Worm (Caenorhabditis elegans) whole organism, midembryonic: ENCODE data around the gene srw-103.

Experiments used
- T22C8.4 ChIP-seq: fragments of 200-800 bp; sonication (Bioruptor generic); IDR thresholded peaks from 2 replicates; pipeline ENCODE4 v1.3.6; 2022; ENCODE audit warnings: missing genetic modification characterization, missing compliant biosample characterization
- klf-2 ChIP-seq: fragments of 200-800 bp; sonication (Bioruptor generic); conservative IDR thresholded peaks from 2 replicates; pipeline ENCODE4 v1.3.6; 2022; ENCODE audit warnings: missing genetic modification reagents, missing genetic modification characterization, missing compliant biosample characterization
- ref-1 ChIP-seq: fragments of 200-800 bp; sonication (Bioruptor generic); conservative IDR thresholded peaks from 2 replicates; pipeline ENCODE4 v1.3.6; 2022; ENCODE audit warnings: missing genetic modification reagents, missing genetic modification characterization, missing compliant biosample characterization

srw-103 gene

ce11 chrV:1767427-1767826 is 50.4 kb downstream of the srw-103 start:
- no peak for TF ChIP-seq ref-1 (GFP tag; lab: Robert Waterston, UW)
- TF ChIP-seq klf-2 = no peak
- no peak for TF ChIP-seq T22C8.4
